Worm (Caenorhabditis elegans): ENCODE results near the gene hlh-1.

- TF ChIP-seq dao-5 (tag; optimal IDR thresholded peaks at IDR 0.05) (no peak), him-1 (tag; optimal IDR thresholded peaks at IDR 0.05) (no peak), W03F9.2 (tag; optimal IDR thresholded peaks at IDR 0.05) (no peak)
Measured at ce11 chrII:4549983-4550572, 31.7 kb downstream of the hlh-1 start.

Data from whole organism, L4/young adult.